Worm (Caenorhabditis elegans) whole organism, L4 larva: ENCODE measurements around the gene affl-2.

Experiments used
- F10B5.3 ChIP-seq: sonication (generic microtip); optimal IDR thresholded peaks from 2 replicates; lab custom pipeline; 2016; ENCODE audit warnings: mild to moderate bottlenecking, missing genetic modification characterization, missing compliant biosample characterization
- F26F4.8 ChIP-seq: fragments of 200-800 bp; sonication (Bioruptor generic); conservative IDR thresholded peaks from 2 replicates; pipeline ENCODE4 v1.3.6; 2022; ENCODE audit warnings: missing genetic modification characterization, missing compliant biosample characterization
- R02D3.7 ChIP-seq: fragments of 150-350 bp; sonication (generic microtip); optimal IDR thresholded peaks from 3 replicates; lab custom pipeline; 2014; ENCODE audit warnings: missing biosample characterization, missing genetic modification characterization
- T26A8.4 ChIP-seq: fragments of 200-800 bp; sonication (Bioruptor generic); IDR thresholded peaks from 2 replicates; pipeline ENCODE4 v1.3.6; 2022; ENCODE audit warnings: missing genetic modification characterization, missing compliant biosample characterization
- aha-1 ChIP-seq: fragments of 150-350 bp; peaks from one replicate; lab custom pipeline; 2014; ENCODE audit warnings: missing biosample characterization, missing genetic modification characterization
- ama-1 ChIP-seq: fragments of 150-350 bp; optimal IDR thresholded peaks from 2 replicates; lab custom pipeline; 2014; ENCODE audit warnings: inconsistent platforms, mixed read lengths
- ceh-20 ChIP-seq: fragments of 200-800 bp; sonication (Bioruptor generic); IDR thresholded peaks from 2 replicates; pipeline ENCODE4 v1.3.6; 2022; ENCODE audit warnings: missing genetic modification reagents, missing genetic modification characterization, missing compliant biosample characterization
- ceh-44 ChIP-seq: fragments of 200-800 bp; sonication (Bioruptor generic); IDR thresholded peaks from 2 replicates; pipeline ENCODE4 v1.3.6; 2022; ENCODE audit warnings: missing genetic modification reagents, missing genetic modification characterization, missing compliant biosample characterization
- ceh-82 ChIP-seq: sonication (generic microtip); optimal IDR thresholded peaks from 2 replicates; lab custom pipeline; 2017; ENCODE audit warnings: missing biosample characterization, missing genetic modification characterization
- ctbp-1 ChIP-seq: fragments of 200-800 bp; sonication (Bioruptor generic); IDR thresholded peaks from 2 replicates; pipeline ENCODE4 v1.3.6; 2022; ENCODE audit warnings: missing genetic modification reagents, missing genetic modification characterization, missing compliant biosample characterization
- daf-16 ChIP-seq, 3 experiments: sonication (generic microtip); optimal IDR thresholded peaks; 2 replicates each; lab custom pipeline; 2016 to 2017; ENCODE audit warnings: missing genetic modification characterization in 3 of 3, missing genetic modification reagents in 3 of 3, mild to moderate bottlenecking in 2 of 3, missing compliant biosample characterization in 2 of 3, missing biosample characterization in 1 of 3, moderate library complexity in 1 of 3
- duxl-1 ChIP-seq: sonication (generic microtip); optimal IDR thresholded peaks from 2 replicates; lab custom pipeline; 2016; ENCODE audit warnings: mild to moderate bottlenecking, missing genetic modification characterization, moderate library complexity, missing compliant biosample characterization; ENCODE audit not compliant: poor library complexity
- dve-1 ChIP-seq: sonication (generic microtip); optimal IDR thresholded peaks from 2 replicates; lab custom pipeline; 2017; ENCODE audit warnings: antibody characterized with exemption, mild to moderate bottlenecking, missing genetic modification characterization, missing compliant biosample characterization; ENCODE audit not compliant: insufficient read depth
- egl-27 ChIP-seq: sonication (generic microtip); optimal IDR thresholded peaks from 3 replicates; lab custom pipeline; 2017; ENCODE audit warnings: missing biosample characterization, missing genetic modification reagents, missing genetic modification characterization
- egl-43 ChIP-seq: fragments of 200-800 bp; sonication (Bioruptor generic); IDR thresholded peaks from 2 replicates; pipeline ENCODE4 v1.3.6; 2022; ENCODE audit warnings: missing genetic modification reagents, missing genetic modification characterization, missing compliant biosample characterization
- hlh-30 ChIP-seq: sonication (generic microtip); optimal IDR thresholded peaks from 2 replicates; lab custom pipeline; 2017; ENCODE audit warnings: antibody characterized with exemption, mild to moderate bottlenecking, missing genetic modification characterization, missing compliant biosample characterization; ENCODE audit not compliant: insufficient read depth
- hmg-1.1 ChIP-seq: fragments of 200-800 bp; sonication (Bioruptor generic); IDR thresholded peaks from 2 replicates; pipeline ENCODE4 v1.3.6; 2022; ENCODE audit warnings: missing genetic modification reagents, missing genetic modification characterization, missing compliant biosample characterization
- lin-1 ChIP-seq: fragments of 200-800 bp; sonication (Bioruptor generic); IDR thresholded peaks from 2 replicates; pipeline ENCODE4 v1.3.6; 2022; ENCODE audit warnings: missing genetic modification reagents, missing genetic modification characterization, missing compliant biosample characterization
- lin-13 ChIP-seq: fragments of 150-350 bp; optimal IDR thresholded peaks from 2 replicates; lab custom pipeline; 2014; ENCODE audit warnings: missing biosample characterization, missing genetic modification reagents, missing genetic modification characterization
- mdl-1 ChIP-seq, 2 experiments: fragments of 150-350 bp in 1 of 2; sonication (generic microtip) in 1 of 2; optimal IDR thresholded peaks; 2 replicates each; lab custom pipeline; 2014 to 2017; ENCODE audit warnings: missing biosample characterization in 2 of 2, missing genetic modification characterization in 2 of 2
- mdt-29 ChIP-seq: fragments of 200-800 bp; sonication (Bioruptor generic); IDR thresholded peaks from 2 replicates; pipeline ENCODE4 v1.3.6; 2022; ENCODE audit warnings: missing genetic modification reagents, missing genetic modification characterization, missing compliant biosample characterization
- mes-2 ChIP-seq: sonication (generic microtip); optimal IDR thresholded peaks from 2 replicates; lab custom pipeline; 2016; ENCODE audit warnings: missing genotype, mild to moderate bottlenecking, missing genetic modification characterization, missing compliant biosample characterization; ENCODE audit not compliant: poor library complexity, severe bottlenecking
- mxl-3 ChIP-seq: fragments of 200-800 bp; sonication (Bioruptor generic); optimal IDR thresholded peaks from 2 replicates; lab custom pipeline; 2018; ENCODE audit warnings: mild to moderate bottlenecking, missing genetic modification characterization, missing compliant biosample characterization
- nhr-28 ChIP-seq: fragments of 150-350 bp; optimal IDR thresholded peaks from 2 replicates; lab custom pipeline; 2014; ENCODE audit warnings: missing biosample characterization, missing genetic modification characterization
- nhr-48 ChIP-seq: sonication (generic microtip); optimal IDR thresholded peaks from 2 replicates; lab custom pipeline; 2016; ENCODE audit warnings: mild to moderate bottlenecking, missing genetic modification characterization, missing compliant biosample characterization
- nhr-77 ChIP-seq: fragments of 150-350 bp; optimal IDR thresholded peaks from 2 replicates; lab custom pipeline; 2014; ENCODE audit warnings: missing biosample characterization, missing genetic modification characterization
- pha-4 ChIP-seq, 2 experiments: fragments of 150-350 bp in 1 of 2; fragments of 200-800 bp in 1 of 2; sonication (Bioruptor generic) in 1 of 2; IDR thresholded peaks in 1 of 2; optimal IDR thresholded peaks in 1 of 2; 2 replicates each; pipeline versions ENCODE4 v1.3.6 to Lab custom; 2014 to 2022; ENCODE audit warnings: missing genetic modification characterization in 2 of 2, missing genetic modification reagents in 2 of 2, missing biosample characterization in 1 of 2, missing compliant biosample characterization in 1 of 2
- sdz-12 ChIP-seq: fragments of 200-800 bp; sonication (Bioruptor generic); optimal IDR thresholded peaks from 2 replicates; lab custom pipeline; 2018; ENCODE audit warnings: mild to moderate bottlenecking, missing genetic modification characterization, missing compliant biosample characterization
- snpc-4 ChIP-seq: fragments of 150-350 bp; optimal IDR thresholded peaks from 2 replicates; lab custom pipeline; 2014; ENCODE audit warnings: missing biosample characterization, missing genetic modification characterization
- spr-3 ChIP-seq: fragments of 200-800 bp; sonication (Bioruptor generic); optimal IDR thresholded peaks from 2 replicates; lab custom pipeline; 2018; ENCODE audit warnings: mild to moderate bottlenecking, missing genetic modification characterization, missing compliant biosample characterization
- tag-97 ChIP-seq: fragments of 200-800 bp; sonication (Bioruptor generic); IDR thresholded peaks from 2 replicates; pipeline ENCODE4 v1.3.6; 2022; ENCODE audit warnings: missing genetic modification characterization, missing compliant biosample characterization
- unc-62 ChIP-seq, 3 experiments: fragments of 150-350 bp in 1 of 3; sonication (generic microtip); optimal IDR thresholded peaks in 2 of 3; peaks in 1 of 3; 1 replicate in 1 of 3; 2 replicates in 2 of 3; lab custom pipeline; 2014 to 2017; ENCODE audit warnings: missing biosample characterization in 3 of 3, missing genetic modification characterization in 3 of 3, missing genetic modification reagents in 3 of 3, missing genotype in 1 of 3
- vab-7 ChIP-seq: fragments of 200-800 bp; sonication (Bioruptor generic); IDR thresholded peaks from 2 replicates; pipeline ENCODE4 v1.3.6; 2022; ENCODE audit warnings: missing genetic modification reagents, missing genetic modification characterization, missing compliant biosample characterization
- ztf-11 ChIP-seq: fragments of 150-350 bp; optimal IDR thresholded peaks from 2 replicates; lab custom pipeline; 2014; ENCODE audit warnings: missing biosample characterization, missing genetic modification characterization

Gene affl-2

ce11 chrIII:434361-434941 lies at the start of gene affl-2:
affl-2 (plus strand) TSS chrIII:434891.
- TF ChIP-seq nhr-28 (tag; lab: Kevin White, UChicago) (peak; percentile 31), nhr-77 (no peak), mxl-3 (GFP tag; lab: Kevin White, UChicago) (peak; percentile 42), F26F4.8 (GFP tag; lab: Robert Waterston, UW) (no peak), lin-1 (GFP tag; lab: Robert Waterston, UW) (no peak), T26A8.4 (GFP tag; lab: Robert Waterston, UW) (0 out of 2 replicates have a peak, but pooled peaks have one; percentile 41), spr-3 (no peak), mdt-29 (GFP tag; lab: Robert Waterston, UW) (no peak), dve-1 (peak; percentile 36), mes-2 (tag; lab: Kevin White, UChicago) (peak; percentile 57), R02D3.7 (tag; lab: Kevin White, UChicago) (no peak), lin-13 (GFP tag; lab: Kevin White, UChicago) (no peak), aha-1 (tag; lab: Kevin White, UChicago) (peak; percentile 15), pha-4 (GFP tag; IDR thresholded peaks at IDR 0.05; lab: Robert Waterston, UW) (no peak), pha-4 (tag; optimal IDR thresholded peaks at IDR 0.05; lab: Kevin White, UChicago) (no peak), hmg-1.1 (GFP tag; lab: Robert Waterston, UW) (no peak), ceh-44 (no peak), snpc-4 (tag; lab: Kevin White, UChicago) (no peak), ctbp-1 (GFP tag; lab: Robert Waterston, UW) (no peak), hlh-30 (tag; lab: Kevin White, UChicago) (no peak), daf-16 (GFP tag; optimal IDR thresholded peaks at IDR 0.05; lab: Kevin White, UChicago) (no peak), daf-16 (tag; optimal IDR thresholded peaks at IDR 0.05; lab: Kevin White, UChicago) (peak; percentile 11), egl-43 (GFP tag; lab: Robert Waterston, UW) (no peak), nhr-48 (tag; lab: Kevin White, UChicago) (no peak), ztf-11 (tag; lab: Kevin White, UChicago) (no peak), ama-1 (no peak), mdl-1 (tag; optimal IDR thresholded peaks at IDR 0.05; lab: Kevin White, UChicago) (peak in 1 of 2 experiments; percentile 6), ceh-20 (no peak)

ce11 chrIII:385068-385467 lies 49.6 kb upstream of the affl-2 start:
- TF ChIP-seq unc-62 (GFP tag; optimal IDR thresholded peaks at IDR 0.05 in 1 of 2; lab: Kevin White, UChicago) (peak in 1 of 2 experiments; percentile 96), unc-62 (tag; optimal IDR thresholded peaks at IDR 0.05; lab: Kevin White, UChicago) (no peak), duxl-1 (no peak), ceh-82 (no peak), hlh-30 (tag; lab: Kevin White, UChicago) (peak; percentile 20)

- TF ChIP-seq nhr-28 (tag; lab: Kevin White, UChicago) (peak; percentile 62), hlh-30 (tag; lab: Kevin White, UChicago) (peak; percentile 22), pha-4 (GFP tag; IDR thresholded peaks at IDR 0.05; lab: Robert Waterston, UW) (no peak), pha-4 (tag; optimal IDR thresholded peaks at IDR 0.05; lab: Kevin White, UChicago) (no peak)
Observed at ce11 chrIII:400898-401297, 33.8 kb upstream of the affl-2 start.

ce11 chrIII:402168-402813 lies 32.4 kb upstream of the affl-2 start, which contains the start of the genes Y55B1BL.1 and Y55B1BL.2:
Y55B1BL.1 (plus strand) TSS chrIII:402384.
Y55B1BL.2 (plus strand) TSS chrIII:402763.
- TF ChIP-seq egl-43 (GFP tag; lab: Robert Waterston, UW) (no peak), hlh-30 (tag; lab: Kevin White, UChicago) (peak; percentile 75), tag-97 (GFP tag; lab: Robert Waterston, UW) (no peak), mdt-29 (GFP tag; lab: Robert Waterston, UW) (no peak), nhr-28 (tag; lab: Kevin White, UChicago) (peak; percentile 56), egl-27 (tag; lab: Kevin White, UChicago) (no peak), snpc-4 (tag; lab: Kevin White, UChicago) (no peak), F10B5.3 (tag; lab: Kevin White, UChicago) (no peak), mdl-1 (tag; optimal IDR thresholded peaks at IDR 0.05; lab: Kevin White, UChicago) (peak in 1 of 2 experiments; percentile 38), sdz-12 (no peak), unc-62 (GFP tag; optimal IDR thresholded peaks at IDR 0.05 in 1 of 2; lab: Kevin White, UChicago) (peak in 1 of 2 experiments; percentile 73), unc-62 (tag; optimal IDR thresholded peaks at IDR 0.05; lab: Kevin White, UChicago) (no peak), hmg-1.1 (GFP tag; lab: Robert Waterston, UW) (no peak), vab-7 (GFP tag; lab: Robert Waterston, UW) (no peak)
